Worm (Caenorhabditis elegans): ENCODE measurements around the gene F23H11.5.

F23H11.5 gene

ce11 chrIII:950472-950871 is 40.1 kb upstream of the F23H11.5 start, which contains the start of the genes fbxa-67 and fbxa-11 (continued):
- TF ChIP-seq nhr-23 (tag; optimal IDR thresholded peaks at IDR 0.05) (no peak), tbx-2 (tag; optimal IDR thresholded peaks at IDR 0.05) (no peak), ztf-11 (tag; optimal IDR thresholded peaks at IDR 0.05) (no peak), lin-39 (tag; optimal IDR thresholded peaks at IDR 0.05) (no peak), ceh-82 (tag; optimal IDR thresholded peaks at IDR 0.05) (no peak)

ce11 chrIII:946250-946725 is 35.9 kb upstream of the F23H11.5 start, which contains the start of gene fbxa-60:
TSS of gene fbxa-60 (minus strand) at chrIII:946300.
- TF ChIP-seq jun-1 (tag; optimal IDR thresholded peaks at IDR 0.05) (no peak), egl-27 (tag; optimal IDR thresholded peaks at IDR 0.05) (no peak), pha-4 (tag; optimal IDR thresholded peaks at IDR 0.05) (peak; percentile 19), elt-2 (tag; optimal IDR thresholded peaks at IDR 0.05) (peak; percentile 79), unc-62 (GFP tag; optimal IDR thresholded peaks at IDR 0.05) (no peak), pqm-1 (tag; optimal IDR thresholded peaks at IDR 0.05) (peak; percentile 15)

ce11 chrIII:944346-944745 is 34.0 kb upstream of the F23H11.5 start:
- TF ChIP-seq elt-2 (tag; optimal IDR thresholded peaks at IDR 0.05), result peak; percentile 71

- TF ChIP-seq R02D3.7 (tag; optimal IDR thresholded peaks at IDR 0.05) (no peak), zag-1 (tag; optimal IDR thresholded peaks at IDR 0.05) (no peak), elt-2 (tag; optimal IDR thresholded peaks at IDR 0.05) (peak; percentile 86), elt-3 (tag; optimal IDR thresholded peaks at IDR 0.05) (no peak), pha-4 (tag; optimal IDR thresholded peaks at IDR 0.05) (peak; percentile 72), pqm-1 (tag; optimal IDR thresholded peaks at IDR 0.05) (peak; percentile 44)
These were observed 33.1 kb upstream of the F23H11.5 start, which contains the start of gene fbxa-59 for ce11 chrIII:943426-943927. TSS of gene fbxa-59 (minus strand) at chrIII:943476.

- no peak for TF ChIP-seq pha-4 (tag; optimal IDR thresholded peaks at IDR 0.05)
- TF ChIP-seq nhr-11 (tag; optimal IDR thresholded peaks at IDR 0.05), result no peak
These were observed 31.6 kb upstream of the F23H11.5 start for ce11 chrIII:941958-942357.

ce11 chrIII:938569-938968 is 28.2 kb upstream of the F23H11.5 start, which contains the start of gene fbxa-22:
TSS of gene fbxa-22 (plus strand) at chrIII:938869.
- TF ChIP-seq nhr-76 (tag; optimal IDR thresholded peaks at IDR 0.05), result no peak
- TF ChIP-seq unc-62 (GFP tag; optimal IDR thresholded peaks at IDR 0.05), result no peak
- TF ChIP-seq tbx-2 (tag; optimal IDR thresholded peaks at IDR 0.05), result no peak
- TF ChIP-seq jun-1 (tag; optimal IDR thresholded peaks at IDR 0.05), result no peak
- TF ChIP-seq nhr-237 (tag; optimal IDR thresholded peaks at IDR 0.05), result no peak
- no peak for TF ChIP-seq nhr-12 (tag; optimal IDR thresholded peaks at IDR 0.05)

ce11 chrIII:937961-938360 is 27.6 kb upstream of the F23H11.5 start, which contains the start of gene fbxa-56:
TSS of gene fbxa-56 (minus strand) at chrIII:938061.
- TF ChIP-seq nhr-23 (tag; optimal IDR thresholded peaks at IDR 0.05), result no peak
- no peak for TF ChIP-seq lin-39 (tag; optimal IDR thresholded peaks at IDR 0.05)
- TF ChIP-seq nfya-1 (tag; optimal IDR thresholded peaks at IDR 0.05; ENCODE audit: insufficient read depth), result no peak
- TF ChIP-seq sea-2 (GFP tag; optimal IDR thresholded peaks at IDR 0.05), result no peak
- TF ChIP-seq nhr-25 (tag; optimal IDR thresholded peaks at IDR 0.05), result no peak
- TF ChIP-seq ceh-16 (tag; optimal IDR thresholded peaks at IDR 0.05), result no peak
- TF ChIP-seq nhr-43 (tag; optimal IDR thresholded peaks at IDR 0.05; ENCODE audit: poor library complexity, severe bottlenecking), result no peak
- no peak for TF ChIP-seq mdl-1 (tag; optimal IDR thresholded peaks at IDR 0.05)
- no peak for TF ChIP-seq nhr-12 (tag; optimal IDR thresholded peaks at IDR 0.05)
- TF ChIP-seq elt-3 (tag; optimal IDR thresholded peaks at IDR 0.05), result no peak

ce11 chrIII:936037-936507 is 25.7 kb upstream of the F23H11.5 start, which contains the start of gene fbxa-55:
TSS of gene fbxa-55 (minus strand) at chrIII:936087.
- no peak for TF ChIP-seq ZK546.5 (tag; optimal IDR thresholded peaks at IDR 0.05)
- TF ChIP-seq nhr-77 (tag; optimal IDR thresholded peaks at IDR 0.05), result no peak
- TF ChIP-seq skn-1 (tag; optimal IDR thresholded peaks at IDR 0.05), result no peak
- no peak for TF ChIP-seq fkh-2 (tag; optimal IDR thresholded peaks at IDR 0.05)
- no peak for TF ChIP-seq nhr-67 (tag; optimal IDR thresholded peaks at IDR 0.05)
- TF ChIP-seq elt-2 (tag; optimal IDR thresholded peaks at IDR 0.05), result peak; percentile 84
- TF ChIP-seq pqm-1 (tag; optimal IDR thresholded peaks at IDR 0.05), result peak; percentile 35
- no peak for TF ChIP-seq eor-1 (tag; optimal IDR thresholded peaks at IDR 0.05)
- no peak for TF ChIP-seq ama-1 (optimal IDR thresholded peaks at IDR 0.05)

Measured in whole organism, L3 larva.